Fruit fly (Drosophila melanogaster): ENCODE data around the gene CG31446.

Gene CG31446

dm6 chr3R:15665962-15666361 is 26.9 kb upstream of the CG31446 start, which contains the start of gene pxb (continued):
- TF ChIP-seq CG6808 (GFP tag; optimal IDR thresholded peaks at IDR 0.05) (no peak), CG9139 (GFP tag; optimal IDR thresholded peaks at IDR 0.05) (no peak), topi (GFP tag; optimal IDR thresholded peaks at IDR 0.05) (no peak), CG34406 (GFP tag; optimal IDR thresholded peaks at IDR 0.05) (no peak), Sox14 (GFP tag; optimal IDR thresholded peaks at IDR 0.05) (no peak), CG15336 (GFP tag; IDR thresholded peaks at IDR 0.05) (peak; percentile 55), CG16779 (tag; optimal IDR thresholded peaks at IDR 0.05) (no peak), Ets96B (tag; optimal IDR thresholded peaks at IDR 0.05) (no peak), CG8119 (GFP tag; IDR thresholded peaks at IDR 0.05) (peak; percentile 32; the same call in 1 of the 3 replicates), Ets21C (GFP tag; optimal IDR thresholded peaks at IDR 0.05) (no peak), Eip93F (GFP tag; optimal IDR thresholded peaks at IDR 0.05) (no peak), CG6854 (GFP tag; optimal IDR thresholded peaks at IDR 0.05) (no peak), esn (GFP tag; optimal IDR thresholded peaks at IDR 0.05) (peak; percentile 17), CG3919 (GFP tag; optimal IDR thresholded peaks at IDR 0.05) (peak; percentile 52), Hr38 (GFP tag; optimal IDR thresholded peaks at IDR 0.05) (no peak), Blimp-1 (GFP tag; optimal IDR thresholded peaks at IDR 0.05) (no peak), acj6 (GFP tag; optimal IDR thresholded peaks at IDR 0.05) (no peak), fd85E (GFP tag; optimal IDR thresholded peaks at IDR 0.05) (no peak), lz (GFP tag; optimal IDR thresholded peaks at IDR 0.05) (no peak), Gug (GFP tag; IDR thresholded peaks at IDR 0.05) (no peak), dsx (GFP tag; optimal IDR thresholded peaks at IDR 0.05; ENCODE audit: poor library complexity, severe bottlenecking) (peak; percentile 39), eg (GFP tag; IDR thresholded peaks at IDR 0.05) (peak; percentile 61; the same call in 2 of the 3 replicates)

DNA sequence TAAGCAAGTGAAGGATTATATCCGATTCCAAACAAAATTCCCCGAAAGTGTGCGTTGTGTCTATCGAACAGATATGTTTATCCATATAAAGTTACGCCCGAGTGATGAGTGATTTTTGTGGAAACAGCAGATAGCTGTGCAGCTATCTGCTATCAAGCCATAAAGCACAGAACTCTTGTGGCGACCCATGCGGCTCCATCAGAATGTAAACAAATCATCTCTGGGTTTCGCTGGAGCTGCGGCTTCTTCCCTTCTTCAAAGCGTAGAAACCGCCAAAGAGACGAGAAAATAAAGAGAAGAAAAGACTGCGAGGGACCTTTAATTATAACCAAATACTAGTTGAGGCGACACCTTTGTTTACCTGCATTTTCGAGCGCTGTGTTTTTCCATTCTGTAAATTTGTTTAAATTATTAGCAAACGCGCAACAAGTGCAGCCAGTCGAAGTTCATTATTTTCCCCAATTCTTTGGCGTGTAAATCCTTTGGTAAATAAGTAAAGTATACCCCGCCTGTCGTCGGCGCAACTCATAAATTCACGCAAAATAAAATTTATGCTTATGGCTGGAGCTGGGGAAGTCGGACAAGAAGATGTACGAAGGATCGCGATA is 25.9 kb upstream of the CG31446 start:
- no peak for TF ChIP-seq Sox15 (GFP tag; optimal IDR thresholded peaks at IDR 0.05)
- TF ChIP-seq CG1621 (tag; optimal IDR thresholded peaks at IDR 0.05), result no peak
- peak; percentile 57 for TF ChIP-seq svp (GFP tag)
- TF ChIP-seq eg (GFP tag; IDR thresholded peaks at IDR 0.05), result no peak
- peak; percentile 64 for TF ChIP-seq fkh (GFP tag; optimal IDR thresholded peaks at IDR 0.05)
- no peak for TF ChIP-seq Blimp-1 (GFP tag; optimal IDR thresholded peaks at IDR 0.05)
- no peak for TF ChIP-seq Ets96B (tag; optimal IDR thresholded peaks at IDR 0.05)

- no peak for TF ChIP-seq Hr38 (GFP tag; optimal IDR thresholded peaks at IDR 0.05)
Measured at dm6 chr3R:15668863-15669491, 23.9 kb upstream of the CG31446 start.

dm6 chr3R:15670559-15670958 is 22.3 kb upstream of the CG31446 start:
- TF ChIP-seq CG6163 (GFP tag; IDR thresholded peaks at IDR 0.05) (peak; percentile 49; the same call in 2 of the 3 replicates), CG9139 (GFP tag; optimal IDR thresholded peaks at IDR 0.05) (no peak), CG10631 (GFP tag; optimal IDR thresholded peaks at IDR 0.05) (no peak), CG34406 (GFP tag; optimal IDR thresholded peaks at IDR 0.05) (peak; percentile 12), CG3919 (GFP tag; optimal IDR thresholded peaks at IDR 0.05) (peak; percentile 0), esn (GFP tag; optimal IDR thresholded peaks at IDR 0.05) (peak; percentile 38), Lpt (GFP tag; optimal IDR thresholded peaks at IDR 0.05) (no peak), OdsH (GFP tag; optimal IDR thresholded peaks at IDR 0.05) (no peak), CG8319 (GFP tag; optimal IDR thresholded peaks at IDR 0.05) (no peak), Sox102F (GFP tag; optimal IDR thresholded peaks at IDR 0.05) (peak; percentile 42), CG11294 (GFP tag; IDR thresholded peaks at IDR 0.05) (no peak), fkh (GFP tag; optimal IDR thresholded peaks at IDR 0.05) (peak; percentile 81), CG7368 (GFP tag; optimal IDR thresholded peaks at IDR 0.05) (no peak), Eip78C (GFP tag) (peak; percentile 59), dsx (GFP tag; optimal IDR thresholded peaks at IDR 0.05; ENCODE audit: poor library complexity, severe bottlenecking) (no peak), cyc (GFP tag; optimal IDR thresholded peaks at IDR 0.05) (no peak), CG6854 (GFP tag; optimal IDR thresholded peaks at IDR 0.05) (no peak), Smox (GFP tag; optimal IDR thresholded peaks at IDR 0.05) (peak; percentile 17), Eip75B (GFP tag; optimal IDR thresholded peaks at IDR 0.05) (no peak), Blimp-1 (GFP tag; optimal IDR thresholded peaks at IDR 0.05) (peak; percentile 4), eg (GFP tag; IDR thresholded peaks at IDR 0.05) (no peak), achi (GFP tag; optimal IDR thresholded peaks at IDR 0.05) (peak; percentile 3), ss (GFP tag; optimal IDR thresholded peaks at IDR 0.05) (no peak), CG15336 (GFP tag; IDR thresholded peaks at IDR 0.05) (no peak), Met (GFP tag; optimal IDR thresholded peaks at IDR 0.05) (peak; percentile 37), svp (GFP tag) (peak; percentile 64), net (GFP tag; optimal IDR thresholded peaks at IDR 0.05) (peak; percentile 23), CG3032 (tag; optimal IDR thresholded peaks at IDR 0.05) (no peak)

Data from whole organism, prepupa.